Fruit fly (Drosophila melanogaster) whole organism, embryonic: Measurements from ENCODE around the gene Leash.
A peak's percentile ranks its signal among the peaks of the same experiment; 100 is the strongest.

Experiments used
- Awh ChIP-seq: fragments of 200-800 bp; sonication (Bioruptor generic); IDR thresholded peaks from 2 replicates; pipeline ENCODE4, ENCODE4 v1.3.6; 2022; ENCODE audit warnings: missing biosample characterization, missing genetic modification characterization
- CG12155 ChIP-seq: fragments of 200-800 bp; sonication (Bioruptor generic); optimal IDR thresholded peaks from 3 replicates; lab custom pipeline; 2016; ENCODE audit warnings: missing biosample characterization, missing genetic modification characterization
- CG12219 ChIP-seq: fragments of 200-800 bp; sonication (Bioruptor generic); optimal IDR thresholded peaks from 3 replicates; lab custom pipeline; 2018; ENCODE audit warnings: missing biosample characterization, mild to moderate bottlenecking, missing genetic modification characterization
- CG12659 ChIP-seq: fragments of 200-800 bp; sonication (Bioruptor generic); optimal IDR thresholded peaks from 3 replicates; lab custom pipeline; 2017; ENCODE audit warnings: mild to moderate bottlenecking, missing biosample characterization, missing genetic modification reagents, missing genetic modification characterization
- CG16863 ChIP-seq: fragments of 200-800 bp; sonication (Bioruptor generic); optimal IDR thresholded peaks from 3 replicates; lab custom pipeline; 2016; ENCODE audit warnings: missing biosample characterization, missing genetic modification characterization
- CG18011 ChIP-seq: fragments of 200-800 bp; sonication (Bioruptor generic); optimal IDR thresholded peaks from 2 replicates; lab custom pipeline; 2017; ENCODE audit warnings: missing biosample characterization, missing genetic modification characterization, mild to moderate bottlenecking, moderate library complexity, missing genotype
- CG31224 ChIP-seq: fragments of 200-800 bp; sonication (Bioruptor generic); IDR thresholded peaks from 2 replicates; pipeline ENCODE4 v1.3.6; 2022; ENCODE audit warnings: missing biosample characterization, missing genetic modification characterization
- CG34376 ChIP-seq: fragments of 200-800 bp; sonication (Bioruptor generic); optimal IDR thresholded peaks from 2 replicates; lab custom pipeline; 2018; ENCODE audit warnings: missing biosample characterization, mild to moderate bottlenecking, missing genetic modification characterization
- CG3726 ChIP-seq: fragments of 200-800 bp; sonication (Bioruptor generic); IDR thresholded peaks from 3 replicates; pipeline ENCODE4, ENCODE4 v1.3.6; 2022; ENCODE audit warnings: missing biosample characterization, missing genetic modification characterization
- CG4707 ChIP-seq: fragments of 200-800 bp; sonication (Bioruptor generic); optimal IDR thresholded peaks from 2 replicates; lab custom pipeline; 2018; ENCODE audit warnings: missing biosample characterization, mild to moderate bottlenecking, missing genetic modification characterization, moderate library complexity
- CG4820 ChIP-seq: fragments of 200-800 bp; sonication (Bioruptor generic); optimal IDR thresholded peaks from 3 replicates; lab custom pipeline; 2016; ENCODE audit warnings: missing biosample characterization, missing genetic modification characterization
- CG6272 ChIP-seq: fragments of 200-800 bp; sonication (Bioruptor generic); IDR thresholded peaks from 2 replicates; pipeline ENCODE4 v1.3.6; 2022; ENCODE audit warnings: missing biosample characterization, missing genetic modification characterization
- CG7839 ChIP-seq: fragments of 200-800 bp; sonication (Bioruptor generic); optimal IDR thresholded peaks from 3 replicates; lab custom pipeline; 2018; ENCODE audit warnings: missing biosample characterization, mild to moderate bottlenecking, missing genetic modification characterization, moderate library complexity
- CG7987 ChIP-seq: fragments of 200-800 bp; sonication (Bioruptor generic); optimal IDR thresholded peaks from 2 replicates; lab custom pipeline; 2018; ENCODE audit warnings: missing biosample characterization, mild to moderate bottlenecking, missing genetic modification characterization, moderate library complexity
- CG8765 ChIP-seq: fragments of 200-800 bp; sonication (Bioruptor generic); IDR thresholded peaks from 2 replicates; pipeline ENCODE4 v1.3.6; 2022; ENCODE audit warnings: missing biosample characterization, missing genetic modification characterization
- Dref ChIP-seq: fragments of 200-800 bp; sonication (Bioruptor generic); IDR thresholded peaks from 2 replicates; pipeline ENCODE4 v1.3.6; 2022; ENCODE audit warnings: missing biosample characterization, missing genetic modification characterization
- Hr3 ChIP-seq: fragments of 200-800 bp; sonication (Bioruptor generic); optimal IDR thresholded peaks from 3 replicates; lab custom pipeline; 2016; ENCODE audit warnings: missing biosample characterization, missing genetic modification characterization
- Myb ChIP-seq: fragments of 200-800 bp; sonication (Bioruptor generic); optimal IDR thresholded peaks from 2 replicates; lab custom pipeline; 2016; ENCODE audit warnings: missing biosample characterization, missing genetic modification characterization
- NC2β ChIP-seq: fragments of 200-800 bp; sonication (Bioruptor generic); optimal IDR thresholded peaks from 2 replicates; lab custom pipeline; 2016; ENCODE audit warnings: missing biosample characterization, missing genetic modification characterization
- Nf-YC ChIP-seq: fragments of 200-800 bp; optimal IDR thresholded peaks from 3 replicates; lab custom pipeline; 2019; ENCODE audit warnings: missing biosample characterization, mild to moderate bottlenecking, missing genetic modification characterization, moderate library complexity
- Ravus ChIP-seq: fragments of 200-800 bp; sonication (Bioruptor generic); IDR thresholded peaks from 2 replicates; pipeline ENCODE4 v1.3.6; 2022; ENCODE audit warnings: missing biosample characterization, missing genetic modification characterization
- Sry-δ ChIP-seq: fragments of 200-800 bp; sonication (Bioruptor generic); optimal IDR thresholded peaks from 2 replicates; lab custom pipeline; 2016; ENCODE audit warnings: missing biosample characterization, missing genetic modification characterization
- Stat92E ChIP-seq, 3 experiments: fragments of >200 bp in 2 of 3; fragments of 200-800 bp in 1 of 3; sonication (Bioruptor generic) in 1 of 3; optimal IDR thresholded peaks; 2 replicates each; lab custom pipeline; 2017 to 2019; ENCODE audit warnings: missing biosample characterization in 3 of 3, missing genetic modification characterization in 3 of 3, mild to moderate bottlenecking in 1 of 3, moderate library complexity in 1 of 3
- Trl ChIP-seq, 3 experiments: fragments of >200 bp in 2 of 3; fragments of 200-800 bp in 1 of 3; sonication (Bioruptor generic) in 1 of 3; optimal IDR thresholded peaks; 2 replicates in 1 of 3; 3 replicates in 2 of 3; lab custom pipeline; 2016 to 2017; ENCODE audit warnings: missing biosample characterization in 1 of 3, missing genetic modification characterization in 1 of 3
- bigmax ChIP-seq: fragments of 200-800 bp; sonication (Bioruptor generic); optimal IDR thresholded peaks from 2 replicates; lab custom pipeline; 2018; ENCODE audit warnings: missing biosample characterization, mild to moderate bottlenecking, missing genetic modification characterization
- cad ChIP-seq: fragments of >200 bp; optimal IDR thresholded peaks from 2 replicates; lab custom pipeline; 2017; ENCODE audit warnings: missing biosample characterization, missing genetic modification characterization
- dati ChIP-seq: fragments of 200-800 bp; sonication (Bioruptor generic); IDR thresholded peaks from 2 replicates; pipeline ENCODE4 v1.3.6; 2022; ENCODE audit warnings: missing biosample characterization, missing genetic modification characterization
- dm ChIP-seq: fragments of 200-800 bp; sonication (Bioruptor generic); optimal IDR thresholded peaks from 3 replicates; lab custom pipeline; 2016; ENCODE audit warnings: missing biosample characterization, missing genetic modification characterization
- fd3F ChIP-seq: fragments of 200-800 bp; sonication (Bioruptor generic); optimal IDR thresholded peaks from 2 replicates; lab custom pipeline; 2018; ENCODE audit warnings: missing biosample characterization, mild to moderate bottlenecking, missing genetic modification characterization, moderate library complexity
- hth ChIP-seq: fragments of >200 bp; optimal IDR thresholded peaks from 2 replicates; lab custom pipeline; 2017; ENCODE audit warnings: inconsistent platforms
- kah ChIP-seq: fragments of 200-800 bp; sonication (Bioruptor generic); optimal IDR thresholded peaks from 2 replicates; lab custom pipeline; 2018; ENCODE audit warnings: missing biosample characterization, mild to moderate bottlenecking, missing genetic modification characterization
- kni ChIP-seq: fragments of 200-800 bp; sonication (Bioruptor generic); optimal IDR thresholded peaks from 3 replicates; lab custom pipeline; 2017; ENCODE audit warnings: mild to moderate bottlenecking, missing biosample characterization, missing genetic modification reagents, missing genetic modification characterization
- lola ChIP-seq, 3 experiments: fragments of >200 bp in 2 of 3; fragments of 200-800 bp in 1 of 3; sonication (Bioruptor generic) in 1 of 3; optimal IDR thresholded peaks; 2 replicates each; lab custom pipeline; 2017 to 2019; ENCODE audit warnings: missing biosample characterization in 3 of 3, missing genetic modification characterization in 3 of 3, mild to moderate bottlenecking in 1 of 3, moderate library complexity in 1 of 3
- mam ChIP-seq: fragments of 200-800 bp; sonication (Bioruptor generic); optimal IDR thresholded peaks from 3 replicates; lab custom pipeline; 2016; ENCODE audit warnings: missing biosample characterization, missing genetic modification characterization
- repo ChIP-seq: fragments of 200-800 bp; sonication (Bioruptor generic); optimal IDR thresholded peaks from 2 replicates; lab custom pipeline; 2016; ENCODE audit warnings: missing biosample characterization, missing genetic modification characterization
- rib ChIP-seq: fragments of 200-800 bp; sonication (Bioruptor generic); IDR thresholded peaks from 2 replicates; pipeline ENCODE4 v1.3.6; 2022; ENCODE audit warnings: missing biosample characterization, missing genetic modification characterization
- sr ChIP-seq: fragments of 200-800 bp; sonication (Bioruptor generic); IDR thresholded peaks from 3 replicates; pipeline ENCODE4 v1.3.6; 2022; ENCODE audit warnings: missing biosample characterization, missing genetic modification characterization
- ssp ChIP-seq: fragments of 200-800 bp; sonication (Bioruptor generic); IDR thresholded peaks from 2 replicates; pipeline ENCODE4 v1.3.6; 2022; ENCODE audit warnings: missing biosample characterization, missing genetic modification characterization
- tll ChIP-seq, 2 experiments: fragments of 200-800 bp in 1 of 2; fragments of >200 bp in 1 of 2; sonication (Bioruptor generic) in 1 of 2; optimal IDR thresholded peaks; 2 replicates each; lab custom pipeline; 2017 to 2019; ENCODE audit warnings: missing biosample characterization in 2 of 2, missing genetic modification characterization in 2 of 2, mild to moderate bottlenecking in 1 of 2, moderate library complexity in 1 of 2
- usp ChIP-seq: fragments of >200 bp; optimal IDR thresholded peaks from 2 replicates; lab custom pipeline; 2017; ENCODE audit warnings: missing biosample characterization, missing genetic modification characterization
- vnd ChIP-seq: fragments of 200-800 bp; sonication (Bioruptor generic); IDR thresholded peaks from 3 replicates; pipeline ENCODE4 v1.3.6; 2022; ENCODE audit warnings: missing biosample characterization, missing genetic modification characterization; ENCODE audit not compliant: partially characterized antibody
- wdn ChIP-seq: fragments of 200-800 bp; sonication (Bioruptor generic); IDR thresholded peaks from 2 replicates; pipeline ENCODE4 v1.3.6; 2022; ENCODE audit warnings: missing biosample characterization, missing genetic modification characterization
- zf30C ChIP-seq: fragments of 200-800 bp; sonication (Bioruptor generic); optimal IDR thresholded peaks from 3 replicates; lab custom pipeline; 2018; ENCODE audit warnings: missing biosample characterization, mild to moderate bottlenecking, missing genetic modification characterization

Leash gene

DNA sequence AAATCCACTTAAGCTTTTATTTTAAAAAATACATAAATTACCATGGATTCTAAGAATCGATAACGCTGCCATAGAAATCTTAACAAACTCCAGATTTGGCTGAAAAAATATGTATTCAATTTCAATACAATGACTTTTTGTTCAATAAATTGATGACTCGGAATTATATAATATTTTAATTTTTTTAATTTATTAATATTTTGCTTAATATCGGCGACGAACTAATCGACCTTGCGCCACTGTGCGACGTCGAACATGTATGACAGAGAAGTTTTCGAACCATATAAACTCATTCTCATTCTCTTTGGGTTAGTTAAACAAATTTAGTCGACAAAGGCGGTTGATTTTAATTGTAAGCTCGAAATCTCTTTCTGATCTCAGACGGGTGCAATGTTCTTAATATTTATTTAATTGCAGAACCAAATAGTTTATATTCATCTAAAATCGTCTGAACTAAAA is 35.8 kb upstream of the Leash start, which contains the start of gene CG42394 (continued):
- TF ChIP-seq zf30C (GFP tag; lab: Kevin White, UChicago) = peak; percentile 2
- TF ChIP-seq Dref = no peak
- TF ChIP-seq Nf-YC (tag; lab: Kevin White, UChicago) = peak; percentile 84
- no peak for TF ChIP-seq usp (GFP tag; lab: Kevin White, UChicago)
- TF ChIP-seq bigmax (GFP tag; lab: Kevin White, UChicago) = peak; percentile 48
- TF ChIP-seq CG18011 (GFP tag; lab: Kevin White, UChicago) = no peak
- TF ChIP-seq CG12659 (GFP tag; lab: Kevin White, UChicago) = peak; percentile 96
- TF ChIP-seq sr (GFP tag; lab: Robert Waterston, UW) = peak; percentile 70; the same call in 1 of the 3 replicates
- TF ChIP-seq CG7987 (GFP tag; lab: Kevin White, UChicago) = peak; percentile 93
- peak; percentile 79 for TF ChIP-seq CG4707 (GFP tag; lab: Kevin White, UChicago)
- TF ChIP-seq lola (GFP tag; optimal IDR thresholded peaks at IDR 0.05; lab: Kevin White, UChicago) = peak in 1 of 3 experiments; percentile 96
- TF ChIP-seq repo (GFP tag; lab: Kevin White, UChicago) = peak; percentile 39
- peak; percentile 78 for TF ChIP-seq ssp (GFP tag; lab: Robert Waterston, UW)
- TF ChIP-seq Ravus (GFP tag; lab: Robert Waterston, UW) = peak; percentile 84
- TF ChIP-seq hth (lab: Kevin White, UChicago) = no peak
- peak; percentile 85; the same call in 1 of the 2 replicates for TF ChIP-seq dati (GFP tag; lab: Robert Waterston, UW)
- TF ChIP-seq NC2β (GFP tag; lab: Kevin White, UChicago) = peak; percentile 68
- peak; percentile 86 for TF ChIP-seq CG12155
- TF ChIP-seq fd3F (GFP tag; lab: Kevin White, UChicago) = peak; percentile 90
- TF ChIP-seq CG31224 = peak; percentile 88
- no peak for TF ChIP-seq CG34376 (GFP tag; lab: Kevin White, UChicago)
- peak; percentile 16 for TF ChIP-seq dm (GFP tag; lab: Kevin White, UChicago)
- TF ChIP-seq CG8765 (GFP tag; lab: Robert Waterston, UW) = peak; percentile 89
- peak; percentile 88; the same call in 1 of the 3 replicates for TF ChIP-seq CG3726 (GFP tag; lab: Robert Waterston, UW)
- peak; percentile 88 for TF ChIP-seq CG6272
- TF ChIP-seq cad (GFP tag; lab: Kevin White, UChicago) = no peak
- TF ChIP-seq CG4820 = peak; percentile 93
- peak; percentile 90 for TF ChIP-seq rib (GFP tag; lab: Robert Waterston, UW)
- peak; percentile 85 for TF ChIP-seq wdn (GFP tag; lab: Robert Waterston, UW)
- peak; percentile 4 for TF ChIP-seq Myb
- TF ChIP-seq kni (GFP tag; lab: Kevin White, UChicago) = no peak
- no peak for TF ChIP-seq tll (GFP tag; optimal IDR thresholded peaks at IDR 0.05; lab: Kevin White, UChicago)
- peak in 1 of 3 experiments; percentile 83 for TF ChIP-seq Stat92E (GFP tag; optimal IDR thresholded peaks at IDR 0.05; lab: Kevin White, UChicago)
- TF ChIP-seq CG12219 = peak; percentile 85
- TF ChIP-seq Hr3 (GFP tag; lab: Kevin White, UChicago) = peak; percentile 87
- TF ChIP-seq CG16863 (GFP tag; lab: Kevin White, UChicago) = peak; percentile 62
- TF ChIP-seq vnd (GFP tag; lab: Robert Waterston, UW) = peak; percentile 20; the same call in 2 of the 3 replicates
- peak; percentile 98 for TF ChIP-seq CG7839 (tag; lab: Kevin White, UChicago)
- TF ChIP-seq Awh (GFP tag; lab: Robert Waterston, UW) = peak; percentile 91
- TF ChIP-seq mam (GFP tag; lab: Kevin White, UChicago) = peak; percentile 69
- TF ChIP-seq kah (GFP tag; lab: Kevin White, UChicago) = peak; percentile 89
- TF ChIP-seq Trl (optimal IDR thresholded peaks at IDR 0.05; lab: Kevin White, UChicago) = no peak
- peak; percentile 70 for TF ChIP-seq Trl (GFP tag; optimal IDR thresholded peaks at IDR 0.05; lab: Kevin White, UChicago)
- peak; percentile 19 for TF ChIP-seq Sry-δ
